Fruit fly (Drosophila melanogaster): ENCODE results near the gene I-2.

The I-2 gene

dm6 chr3L:9856430-9857218 lies 20.0 kb upstream of the I-2 start:
- no peak for TF ChIP-seq Vsx2 (GFP tag; optimal IDR thresholded peaks at IDR 0.05; ENCODE audit: partially characterized antibody)
- TF ChIP-seq Hr83 (GFP tag; optimal IDR thresholded peaks at IDR 0.05; ENCODE audit: poor library complexity, severe bottlenecking) = peak; percentile 6
- peak; percentile 13 for TF ChIP-seq h (GFP tag; optimal IDR thresholded peaks at IDR 0.05)
- TF ChIP-seq HLH106 (tag; optimal IDR thresholded peaks at IDR 0.05) = peak; percentile 47
- no peak for TF ChIP-seq OdsH (GFP tag; optimal IDR thresholded peaks at IDR 0.05)
- TF ChIP-seq rgr (GFP tag; optimal IDR thresholded peaks at IDR 0.05) = peak; percentile 3
- peak in 1 of 2 experiments; percentile 7 for TF ChIP-seq foxo (GFP tag; optimal IDR thresholded peaks at IDR 0.05)

DNA sequence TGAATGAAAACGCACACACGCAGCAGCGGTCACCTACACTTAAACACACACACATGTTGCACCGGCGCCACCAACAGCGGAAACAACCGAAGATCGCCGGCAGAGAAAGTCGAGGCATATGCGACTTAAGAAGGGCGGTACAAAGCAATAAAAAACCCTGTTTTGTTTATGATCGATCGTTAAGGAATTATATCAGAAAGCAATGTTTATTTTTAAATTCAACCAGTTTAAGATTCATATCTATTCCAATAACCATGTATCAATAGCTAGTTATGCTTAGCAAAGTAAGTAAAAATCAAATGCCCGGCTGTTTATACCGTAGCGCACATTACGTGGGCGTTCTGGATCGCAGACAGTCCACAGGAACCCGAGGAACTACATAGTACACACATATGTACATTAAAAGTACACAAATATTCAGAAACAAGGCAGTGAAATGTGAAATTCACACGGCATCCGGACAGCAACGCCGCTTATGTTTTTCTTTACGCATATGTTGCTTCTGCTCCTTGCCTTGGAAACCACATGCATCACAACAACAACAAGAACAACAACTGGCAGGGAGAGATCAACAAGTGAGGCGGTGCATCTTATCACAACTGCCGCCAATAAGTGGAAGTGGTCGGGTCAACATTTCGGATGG lies 19.3 kb upstream of the I-2 start:
- TF ChIP-seq GATAd (GFP tag; optimal IDR thresholded peaks at IDR 0.05) = no peak
- no peak for TF ChIP-seq Hr78 (GFP tag; optimal IDR thresholded peaks at IDR 0.05)
- no peak for TF ChIP-seq Abd-B (GFP tag; optimal IDR thresholded peaks at IDR 0.05)
- TF ChIP-seq HLH106 (tag; optimal IDR thresholded peaks at IDR 0.05) = peak; percentile 94
- TF ChIP-seq Rel (GFP tag; optimal IDR thresholded peaks at IDR 0.05) = peak; percentile 74
- TF ChIP-seq Rel (tag; optimal IDR thresholded peaks at IDR 0.05) = peak; percentile 64
- no peak for TF ChIP-seq lola (GFP tag; optimal IDR thresholded peaks at IDR 0.05)
- TF ChIP-seq rgr (GFP tag; optimal IDR thresholded peaks at IDR 0.05) = peak; percentile 92
- TF ChIP-seq jim (GFP tag; optimal IDR thresholded peaks at IDR 0.05) = no peak
- peak; percentile 91 for TF ChIP-seq woc (GFP tag; optimal IDR thresholded peaks at IDR 0.05)
- TF ChIP-seq tai (GFP tag; optimal IDR thresholded peaks at IDR 0.05) = no peak
- TF ChIP-seq ey (GFP tag; optimal IDR thresholded peaks at IDR 0.05) = peak; percentile 95
- TF ChIP-seq Vsx2 (GFP tag; optimal IDR thresholded peaks at IDR 0.05; ENCODE audit: partially characterized antibody) = no peak
- peak; percentile 37 for TF ChIP-seq dsf (GFP tag; optimal IDR thresholded peaks at IDR 0.05; ENCODE audit: borderline replicate concordance)
- no peak for TF ChIP-seq Hr83 (GFP tag; optimal IDR thresholded peaks at IDR 0.05; ENCODE audit: poor library complexity, severe bottlenecking)
- TF ChIP-seq N (GFP tag; optimal IDR thresholded peaks at IDR 0.05) = no peak
- TF ChIP-seq Mio (GFP tag; optimal IDR thresholded peaks at IDR 0.05) = peak; percentile 56
- TF ChIP-seq h (GFP tag; optimal IDR thresholded peaks at IDR 0.05) = peak; percentile 98
- peak; percentile 91 for TF ChIP-seq dmrt93B (GFP tag; optimal IDR thresholded peaks at IDR 0.05)
- TF ChIP-seq Myc (optimal IDR thresholded peaks at IDR 0.05) = no peak
- peak; percentile 96 for TF ChIP-seq sv (GFP tag; optimal IDR thresholded peaks at IDR 0.05)
- TF ChIP-seq CG32264 (GFP tag; optimal IDR thresholded peaks at IDR 0.05) = peak; percentile 94
- no peak for TF ChIP-seq Dif (GFP tag; optimal IDR thresholded peaks at IDR 0.05; ENCODE audit: partially characterized antibody)
- TF ChIP-seq CG9705 (GFP tag; optimal IDR thresholded peaks at IDR 0.05) = peak; percentile 91
- TF ChIP-seq Hnf4 (GFP tag; optimal IDR thresholded peaks at IDR 0.05) = peak; percentile 89
- peak; percentile 93 for TF ChIP-seq OdsH (GFP tag; optimal IDR thresholded peaks at IDR 0.05)
- TF ChIP-seq br (GFP tag; optimal IDR thresholded peaks at IDR 0.05) = peak; percentile 97
- TF ChIP-seq CrebA (GFP tag; optimal IDR thresholded peaks at IDR 0.05; ENCODE audit: borderline replicate concordance) = no peak
- TF ChIP-seq dl (GFP tag; optimal IDR thresholded peaks at IDR 0.05; ENCODE audit: insufficient read depth in 1 of 2, partially characterized antibody in 2 of 2) = no peak
- peak; percentile 84 for TF ChIP-seq psq (GFP tag; optimal IDR thresholded peaks at IDR 0.05)
- peak; percentile 98 for TF ChIP-seq fru (GFP tag; optimal IDR thresholded peaks at IDR 0.05)
- TF ChIP-seq Dfd (GFP tag; optimal IDR thresholded peaks at IDR 0.05) = no peak
- TF ChIP-seq usp (GFP tag; optimal IDR thresholded peaks at IDR 0.05) = no peak
- peak; percentile 55 for TF ChIP-seq brk (GFP tag; optimal IDR thresholded peaks at IDR 0.05)
- TF ChIP-seq pan (optimal IDR thresholded peaks at IDR 0.05) = no peak
- TF ChIP-seq Sp1 (GFP tag; optimal IDR thresholded peaks at IDR 0.05) = peak; percentile 93
- peak; percentile 82 for TF ChIP-seq sage (GFP tag; optimal IDR thresholded peaks at IDR 0.05)
- peak; percentile 81 to 97 for TF ChIP-seq foxo (GFP tag; optimal IDR thresholded peaks at IDR 0.05)
- peak; percentile 83 for TF ChIP-seq Jra (GFP tag; optimal IDR thresholded peaks at IDR 0.05)

All from whole organism, wandering third instar larva.